Fruit fly (Drosophila melanogaster): Measurements from ENCODE around the gene sba.
A peak's percentile ranks its signal among the peaks of the same experiment; 100 is the strongest.

sba gene

DNA sequence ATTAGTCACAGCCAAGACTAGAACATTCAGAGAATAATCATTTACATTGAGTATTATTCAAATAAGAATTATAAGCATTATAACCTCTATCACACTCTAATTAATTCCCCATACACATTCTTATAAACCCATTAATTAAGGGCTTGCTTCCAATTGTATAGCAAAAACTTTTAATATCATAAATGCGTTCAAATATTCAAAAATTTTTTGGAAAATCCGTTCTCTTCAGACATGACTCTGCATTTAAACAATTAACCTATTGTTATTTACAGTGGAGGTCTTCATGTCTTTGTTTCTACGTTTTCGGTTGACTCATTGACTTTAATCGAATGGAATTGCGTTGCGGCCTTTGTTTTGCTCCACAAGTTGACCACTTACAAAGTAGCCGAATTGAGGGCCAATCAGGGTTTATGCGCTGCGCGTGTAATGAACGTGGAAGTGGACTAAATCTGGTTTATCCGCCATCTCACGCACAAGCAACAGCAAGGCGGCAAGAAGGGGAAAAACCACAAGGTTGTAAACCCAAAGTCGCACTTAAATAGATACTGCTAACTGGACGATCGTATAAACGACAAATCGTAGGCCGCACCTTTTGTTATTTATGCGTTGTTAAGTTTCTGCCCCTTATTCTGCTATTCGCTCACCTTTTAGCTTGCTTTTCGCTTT, 1.8 kb downstream of the sba start (continued):
- TF ChIP-seq ssp (GFP tag; IDR thresholded peaks at IDR 0.05), result peak; percentile 35
- no peak for TF ChIP-seq p53 (GFP tag; optimal IDR thresholded peaks at IDR 0.05)
- TF ChIP-seq CG3995 (GFP tag; optimal IDR thresholded peaks at IDR 0.05), result no peak
- TF ChIP-seq Trl (optimal IDR thresholded peaks at IDR 0.05), result no peak
- TF ChIP-seq Trl (GFP tag; optimal IDR thresholded peaks at IDR 0.05), result peak; percentile 14
- TF ChIP-seq stc (GFP tag; IDR thresholded peaks at IDR 0.05), result peak; percentile 57
- TF ChIP-seq toy (GFP tag; IDR thresholded peaks at IDR 0.05), result peak; percentile 56; the same call in 1 of the 2 replicates
- TF ChIP-seq bsh (GFP tag; optimal IDR thresholded peaks at IDR 0.05), result peak in 1 of 2 experiments; percentile 5
- peak; percentile 52 for TF ChIP-seq CG12071 (GFP tag; optimal IDR thresholded peaks at IDR 0.05)
- TF ChIP-seq H15 (GFP tag; IDR thresholded peaks at IDR 0.05), result no peak
- TF ChIP-seq hb (GFP tag; IDR thresholded peaks at IDR 0.05; ENCODE audit: partially characterized antibody), result no peak
- no peak for TF ChIP-seq CTCF (GFP tag; optimal IDR thresholded peaks at IDR 0.05)
- no peak for TF ChIP-seq CG10979 (tag; optimal IDR thresholded peaks at IDR 0.05)
- peak; percentile 29; the same call in 1 of the 2 replicates for TF ChIP-seq CG7372 (GFP tag; IDR thresholded peaks at IDR 0.05)
- TF ChIP-seq al (GFP tag; IDR thresholded peaks at IDR 0.05), result peak; percentile 56
- no peak for TF ChIP-seq CG5245 (GFP tag; optimal IDR thresholded peaks at IDR 0.05)
- TF ChIP-seq CG15011 (GFP tag; optimal IDR thresholded peaks at IDR 0.05), result no peak
- 0 out of 2 replicates have a peak, but pooled peaks have one; percentile 20 for TF ChIP-seq CG17612 (GFP tag; IDR thresholded peaks at IDR 0.05)
- TF ChIP-seq Asciz (GFP tag; optimal IDR thresholded peaks at IDR 0.05), result no peak
- TF ChIP-seq CG14710 (tag; optimal IDR thresholded peaks at IDR 0.05), result no peak
- no peak for TF ChIP-seq Elba2 (GFP tag; optimal IDR thresholded peaks at IDR 0.05)
- no peak for TF ChIP-seq Hr39 (optimal IDR thresholded peaks at IDR 0.05)
- no peak for TF ChIP-seq CG31388 (GFP tag; optimal IDR thresholded peaks at IDR 0.05)
- TF ChIP-seq en (GFP tag; optimal IDR thresholded peaks at IDR 0.05), result no peak
- TF ChIP-seq bab2 (GFP tag; optimal IDR thresholded peaks at IDR 0.05), result no peak
- no peak for TF ChIP-seq CG1529 (GFP tag; optimal IDR thresholded peaks at IDR 0.05)
- no peak for TF ChIP-seq CG2199 (GFP tag; IDR thresholded peaks at IDR 0.05)
- no peak for TF ChIP-seq Atf3 (GFP tag; optimal IDR thresholded peaks at IDR 0.05)
- TF ChIP-seq cwo (GFP tag; optimal IDR thresholded peaks at IDR 0.05), result peak; percentile 53
- peak; percentile 39 for TF ChIP-seq Dad (GFP tag; optimal IDR thresholded peaks at IDR 0.05)
- peak; percentile 36 for TF ChIP-seq CG7839 (tag; optimal IDR thresholded peaks at IDR 0.05)
- no peak for TF ChIP-seq gcm (GFP tag; optimal IDR thresholded peaks at IDR 0.05)
- TF ChIP-seq br (optimal IDR thresholded peaks at IDR 0.05), result no peak
- peak; percentile 29 for TF ChIP-seq ind (GFP tag; optimal IDR thresholded peaks at IDR 0.05)
- TF ChIP-seq CG1603 (tag; optimal IDR thresholded peaks at IDR 0.05), result peak; percentile 47
- TF ChIP-seq ato (GFP tag; IDR thresholded peaks at IDR 0.05; ENCODE audit: partially characterized antibody), result no peak
- TF ChIP-seq CG10274 (GFP tag; optimal IDR thresholded peaks at IDR 0.05), result no peak
- TF ChIP-seq CG6765 (GFP tag; optimal IDR thresholded peaks at IDR 0.05), result peak; percentile 40
- TF ChIP-seq ranshi (GFP tag; IDR thresholded peaks at IDR 0.05), result peak; percentile 63; the same call in 1 of the 2 replicates
- no peak for TF ChIP-seq CG34224 (GFP tag; IDR thresholded peaks at IDR 0.05; ENCODE audit: partially characterized antibody)
- no peak for TF ChIP-seq HLHmδ (GFP tag; optimal IDR thresholded peaks at IDR 0.05)
- TF ChIP-seq kay (GFP tag; optimal IDR thresholded peaks at IDR 0.05), result no peak
- TF ChIP-seq psq (GFP tag; optimal IDR thresholded peaks at IDR 0.05), result no peak
- peak; percentile 64 for TF ChIP-seq gro (GFP tag; optimal IDR thresholded peaks at IDR 0.05)
- TF ChIP-seq CG13287 (GFP tag; IDR thresholded peaks at IDR 0.05; ENCODE audit: partially characterized antibody), result no peak
- TF ChIP-seq MBD-R2 (GFP tag; IDR thresholded peaks at IDR 0.05), result peak; percentile 57
- no peak for TF ChIP-seq vnd (GFP tag; IDR thresholded peaks at IDR 0.05; ENCODE audit: partially characterized antibody)
- peak; percentile 51 for TF ChIP-seq CG12659 (GFP tag; optimal IDR thresholded peaks at IDR 0.05)
- no peak for TF ChIP-seq Sox100B (GFP tag; optimal IDR thresholded peaks at IDR 0.05)
- no peak for TF ChIP-seq CG2889 (GFP tag; IDR thresholded peaks at IDR 0.05)
- no peak for TF ChIP-seq tap (tag; optimal IDR thresholded peaks at IDR 0.05)
- TF ChIP-seq mam (GFP tag; optimal IDR thresholded peaks at IDR 0.05), result peak; percentile 40

Data from whole organism, embryonic.